Fruit fly (Drosophila melanogaster) Kc167 (cell line): Measurements from ENCODE around the gene CG13930.

Source experiments
- Myc ChIP-seq: fragments of >200 bp; optimal IDR thresholded peaks from 2 replicates; lab custom pipeline; 2017; ENCODE audit warnings: missing external identifiers
- Sin3A ChIP-seq: fragments of >200 bp; optimal IDR thresholded peaks from 2 replicates; lab custom pipeline; 2018; ENCODE audit warnings: missing external identifiers
- h ChIP-seq: fragments of >200 bp; optimal IDR thresholded peaks from 3 replicates; lab custom pipeline; 2018; ENCODE audit warnings: missing external identifiers
- insv ChIP-seq: fragments of >200 bp; optimal IDR thresholded peaks from 3 replicates; lab custom pipeline; 2018; ENCODE audit warnings: missing external identifiers
- psq ChIP-seq: fragments of >200 bp; optimal IDR thresholded peaks from 2 replicates; lab custom pipeline; 2017; ENCODE audit warnings: missing external identifiers
- ttk ChIP-seq: sonication (Bioruptor generic); optimal IDR thresholded peaks from 2 replicates; lab custom pipeline; 2017; ENCODE audit warnings: missing external identifiers

- TF ChIP-seq Sin3A (no peak), Myc (lab: Kevin White, UChicago) (no peak), insv (no peak), ttk (lab: Kevin White, UChicago) (no peak), psq (lab: Kevin White, UChicago) (no peak), h (lab: Kevin White, UChicago) (no peak)
These were observed 6.9 kb upstream of the CG13930 start for dm6 chr3L:1679394-1679793.
